Worm (Caenorhabditis elegans) whole organism, late embryonic: ENCODE measurements around the gene Y66A7A.9.

Source experiments
- C08G9.2 ChIP-seq: sonication (generic microtip); optimal IDR thresholded peaks from 2 replicates; lab custom pipeline; 2016; ENCODE audit warnings: mild to moderate bottlenecking, missing genetic modification characterization, moderate library complexity, missing compliant biosample characterization
- ceh-9 ChIP-seq: sonication (generic microtip); optimal IDR thresholded peaks from 2 replicates; lab custom pipeline; 2016; ENCODE audit warnings: mild to moderate bottlenecking, missing genetic modification characterization, inconsistent platforms, missing compliant biosample characterization
- che-1 ChIP-seq: sonication (generic microtip); optimal IDR thresholded peaks from 2 replicates; lab custom pipeline; 2016; ENCODE audit warnings: mild to moderate bottlenecking, missing genetic modification characterization, missing compliant biosample characterization
- nfya-1 ChIP-seq: sonication (generic microtip); optimal IDR thresholded peaks from 2 replicates; lab custom pipeline; 2017; ENCODE audit warnings: missing genetic modification characterization, mild to moderate bottlenecking, missing compliant biosample characterization, antibody characterized with exemption, moderate library complexity
- pag-3 ChIP-seq: sonication (generic microtip); optimal IDR thresholded peaks from 2 replicates; lab custom pipeline; 2016; ENCODE audit warnings: missing compliant biosample characterization, missing genetic modification characterization, borderline replicate concordance
- tbx-2 ChIP-seq: sonication (generic microtip); optimal IDR thresholded peaks from 2 replicates; lab custom pipeline; 2016; ENCODE audit warnings: missing genetic modification characterization, missing compliant biosample characterization

- TF ChIP-seq C08G9.2 (tag; lab: Kevin White, UChicago) (no peak), pag-3 (tag; lab: Kevin White, UChicago) (no peak), ceh-9 (tag; lab: Kevin White, UChicago) (no peak), che-1 (tag; lab: Kevin White, UChicago) (no peak), nfya-1 (peak; percentile 47), tbx-2 (tag; lab: Kevin White, UChicago) (peak; percentile 23)
These were observed 45.0 kb upstream of the Y66A7A.9 start, which contains the start of gene crh-1 for ce11 chrIII:11657185-11657817.
